Worm (Caenorhabditis elegans) whole organism, L4/young adult: ENCODE data around the gene nucb-1.

Experiments
- W03F9.2 ChIP-seq: fragments of 150-350 bp; optimal IDR thresholded peaks from 2 replicates; lab custom pipeline; 2014; ENCODE audit warnings: missing biosample characterization, missing genetic modification characterization
- dao-5 ChIP-seq: sonication (generic microtip); optimal IDR thresholded peaks from 2 replicates; lab custom pipeline; 2016; ENCODE audit warnings: missing genotype, missing genetic modification characterization, moderate library complexity, missing compliant biosample characterization
- him-1 ChIP-seq: sonication (generic microtip); optimal IDR thresholded peaks from 2 replicates; lab custom pipeline; 2016; ENCODE audit warnings: missing genotype, missing genetic modification reagents, missing genetic modification characterization, missing compliant biosample characterization

Gene nucb-1

ce11 chrX:10212469-10212868 lies 15.0 kb downstream of the nucb-1 start, which contains the start of gene F44A6.3:
F44A6.3 (plus strand) TSS chrX:10212769.
- TF ChIP-seq him-1 (tag; lab: Kevin White, UChicago) (no peak), W03F9.2 (tag; lab: Kevin White, UChicago) (no peak), dao-5 (tag; lab: Kevin White, UChicago) (no peak)

- TF ChIP-seq him-1 (tag; lab: Kevin White, UChicago) (no peak), dao-5 (tag; lab: Kevin White, UChicago) (no peak), W03F9.2 (tag; lab: Kevin White, UChicago) (no peak)
Observed at ce11 chrX:10215429-10215828, 17.9 kb downstream of the nucb-1 start, which contains the start of gene F44A6.4. F44A6.4 (minus strand) TSS chrX:10215495.

DNA sequence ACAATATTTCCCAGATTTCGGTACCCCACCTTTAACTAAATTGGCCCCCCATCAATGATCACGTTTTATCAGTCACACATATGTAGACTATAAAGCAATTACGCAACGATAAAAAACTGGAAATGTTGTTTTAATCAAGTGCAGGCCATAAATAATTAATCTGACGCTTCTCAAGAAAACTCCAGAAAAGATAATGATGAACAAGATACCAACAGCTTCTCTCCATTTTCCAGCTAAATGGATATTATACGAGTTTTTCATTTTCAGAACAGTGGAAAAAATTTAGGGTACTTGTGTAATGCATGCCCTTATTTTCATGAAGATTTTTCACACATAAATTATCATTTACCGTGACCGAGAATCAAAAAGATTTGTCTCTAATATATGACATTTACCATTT lies 18.8 kb downstream of the nucb-1 start:
- no peak for TF ChIP-seq him-1 (tag; lab: Kevin White, UChicago)
- no peak for TF ChIP-seq dao-5 (tag; lab: Kevin White, UChicago)
- no peak for TF ChIP-seq W03F9.2 (tag; lab: Kevin White, UChicago)

DNA sequence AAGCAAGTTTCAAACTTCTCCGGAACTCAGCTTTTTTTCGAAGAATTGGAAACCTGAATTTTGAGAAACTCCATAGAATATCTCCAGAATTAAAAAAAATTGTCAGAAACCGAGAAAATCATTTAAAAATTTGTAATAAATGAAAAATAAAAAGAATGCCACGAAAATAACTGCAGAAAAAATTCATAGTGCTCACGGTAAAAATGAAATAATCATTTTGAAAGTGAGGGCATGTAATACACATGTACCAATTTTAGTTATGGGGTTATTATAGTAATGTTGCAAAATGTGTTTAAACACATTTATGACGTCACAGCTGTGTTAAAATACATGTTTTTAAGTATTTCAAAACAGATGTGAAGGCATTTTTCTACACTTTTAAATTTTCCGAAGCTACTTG lies 19.4 kb downstream of the nucb-1 start:
- TF ChIP-seq him-1 (tag; lab: Kevin White, UChicago) (no peak), W03F9.2 (tag; lab: Kevin White, UChicago) (no peak), dao-5 (tag; lab: Kevin White, UChicago) (no peak)

DNA sequence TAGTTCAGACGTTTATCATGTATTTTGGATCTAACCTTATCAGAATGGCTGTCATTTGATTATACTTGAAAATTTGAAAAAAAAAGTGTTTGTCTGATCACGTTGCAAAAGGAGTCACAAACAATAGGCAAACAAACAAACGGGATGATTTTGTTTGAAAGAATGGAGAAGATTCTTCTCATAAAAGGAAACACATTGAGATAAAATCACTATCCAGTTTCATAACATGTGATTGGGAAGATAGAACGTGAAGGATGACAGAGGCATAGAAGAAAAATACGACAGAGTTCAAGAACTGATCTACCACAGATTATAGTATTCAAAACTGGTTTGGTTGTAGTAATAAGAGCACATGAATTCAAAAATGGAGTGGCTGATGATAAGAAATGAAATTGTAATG lies 21.3 kb downstream of the nucb-1 start, which contains the start of gene F44A6.5:
F44A6.5 (minus strand) TSS at position 151 of the 400 bp plus-strand sequence.
- TF ChIP-seq dao-5 (tag; lab: Kevin White, UChicago) (no peak), him-1 (tag; lab: Kevin White, UChicago) (no peak), W03F9.2 (tag; lab: Kevin White, UChicago) (no peak)

DNA sequence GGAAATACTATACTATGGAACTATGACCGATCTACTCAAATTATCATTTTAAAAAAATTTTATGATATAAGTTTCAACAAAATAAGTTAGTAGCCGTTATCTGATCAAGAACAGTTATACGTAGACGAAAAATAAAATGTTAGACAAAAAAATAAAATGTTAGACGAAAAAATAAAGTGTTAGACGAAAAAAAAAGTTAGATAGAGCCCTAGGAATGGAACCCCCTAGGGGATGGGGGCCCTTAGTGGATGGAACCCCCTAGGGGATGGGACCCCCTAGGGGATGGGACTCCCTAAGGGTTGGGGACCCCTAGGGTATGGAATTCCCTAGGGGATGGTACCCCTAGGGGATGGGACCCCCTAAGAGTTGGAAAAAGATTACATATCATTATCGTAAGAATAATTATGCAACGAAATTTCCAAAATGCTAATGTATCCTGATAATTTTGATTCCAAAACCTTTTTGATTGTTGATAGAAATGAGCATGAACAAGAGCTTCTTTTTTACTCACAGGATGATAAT lies 21.7 kb downstream of the nucb-1 start:
- no peak for TF ChIP-seq him-1 (tag; lab: Kevin White, UChicago)
- no peak for TF ChIP-seq dao-5 (tag; lab: Kevin White, UChicago)
- no peak for TF ChIP-seq W03F9.2 (tag; lab: Kevin White, UChicago)

DNA sequence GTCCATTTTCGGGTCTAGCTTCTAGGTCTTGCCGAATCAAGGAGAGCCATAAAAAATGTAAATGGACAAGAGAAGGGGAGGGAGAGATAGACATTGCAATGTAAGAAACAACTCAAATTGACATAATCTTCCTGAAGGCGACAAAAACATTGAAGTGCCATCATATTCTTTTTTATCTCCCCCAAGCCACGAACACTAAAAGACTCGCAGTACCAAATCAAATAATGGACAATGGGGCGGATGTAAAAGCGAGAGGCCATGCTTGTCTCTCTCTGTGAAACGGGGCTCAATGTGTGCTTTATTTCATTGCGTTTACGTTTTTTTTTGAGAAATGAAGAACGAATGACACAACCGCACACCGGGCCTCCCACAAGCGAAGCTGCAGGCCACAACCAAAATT lies 28.3 kb downstream of the nucb-1 start:
- TF ChIP-seq dao-5 (tag; lab: Kevin White, UChicago) (no peak), him-1 (tag; lab: Kevin White, UChicago) (no peak), W03F9.2 (tag; lab: Kevin White, UChicago) (no peak)

ce11 chrX:10227217-10227616 lies 29.7 kb downstream of the nucb-1 start:
- TF ChIP-seq him-1 (tag; lab: Kevin White, UChicago) (no peak), dao-5 (tag; lab: Kevin White, UChicago) (no peak), W03F9.2 (tag; lab: Kevin White, UChicago) (no peak)

DNA sequence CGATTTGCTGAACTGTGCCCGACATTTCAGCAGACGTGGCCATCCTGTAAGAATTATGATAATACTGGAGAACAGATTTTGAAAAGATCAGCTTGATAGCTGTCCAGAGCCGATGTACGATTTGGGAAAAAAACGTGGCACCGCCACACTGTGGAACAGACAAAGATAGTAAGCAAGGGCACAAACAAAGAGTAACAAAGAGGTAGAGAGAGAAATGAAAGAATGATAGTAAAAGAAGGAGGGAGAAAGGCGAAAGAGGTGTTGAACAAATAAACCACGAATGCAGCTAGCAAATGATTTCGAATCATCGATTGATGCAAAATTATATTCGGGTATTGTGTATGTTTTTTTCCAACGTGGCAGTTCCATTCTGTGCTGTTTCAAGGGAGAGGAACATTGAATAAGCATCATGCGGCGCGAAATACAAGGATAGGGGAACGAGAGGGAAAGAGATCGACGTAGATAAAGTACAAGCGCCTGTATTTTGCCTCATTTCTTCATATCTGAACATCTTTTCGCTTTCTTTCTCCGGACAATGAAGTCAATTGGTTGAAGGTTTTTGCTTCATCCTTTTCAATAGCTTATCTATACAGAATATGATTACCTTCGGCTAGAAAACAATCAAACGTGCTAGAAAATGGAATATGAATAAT lies 30.7 kb downstream of the nucb-1 start, which contains the start of gene C14H10.3:
C14H10.3 (minus strand) TSS at position 44 of the 653 bp plus-strand sequence.
- TF ChIP-seq him-1 (tag; lab: Kevin White, UChicago) (no peak), dao-5 (tag; lab: Kevin White, UChicago) (no peak), W03F9.2 (tag; lab: Kevin White, UChicago) (no peak)

DNA sequence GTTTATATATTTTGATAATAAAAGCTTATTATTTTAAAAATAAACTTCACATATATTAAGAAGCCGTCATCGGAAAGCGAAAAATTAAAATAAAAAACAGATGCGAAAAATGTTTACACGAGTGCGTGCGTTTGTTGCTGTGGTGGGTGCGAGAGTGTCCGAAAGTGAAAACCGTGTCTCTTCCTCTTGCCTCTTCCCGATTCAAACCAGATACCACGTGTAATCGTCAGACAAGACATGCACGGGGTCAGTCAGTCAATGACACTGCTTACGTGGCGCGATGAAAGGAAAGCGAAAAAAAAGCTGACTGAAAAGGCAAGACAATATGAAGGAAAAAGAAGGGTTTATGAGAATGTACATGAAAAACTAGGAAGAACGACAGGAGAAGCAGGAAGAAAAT lies 33.4 kb downstream of the nucb-1 start:
- no peak for TF ChIP-seq dao-5 (tag; lab: Kevin White, UChicago)
- no peak for TF ChIP-seq him-1 (tag; lab: Kevin White, UChicago)
- TF ChIP-seq W03F9.2 (tag; lab: Kevin White, UChicago): no peak

DNA sequence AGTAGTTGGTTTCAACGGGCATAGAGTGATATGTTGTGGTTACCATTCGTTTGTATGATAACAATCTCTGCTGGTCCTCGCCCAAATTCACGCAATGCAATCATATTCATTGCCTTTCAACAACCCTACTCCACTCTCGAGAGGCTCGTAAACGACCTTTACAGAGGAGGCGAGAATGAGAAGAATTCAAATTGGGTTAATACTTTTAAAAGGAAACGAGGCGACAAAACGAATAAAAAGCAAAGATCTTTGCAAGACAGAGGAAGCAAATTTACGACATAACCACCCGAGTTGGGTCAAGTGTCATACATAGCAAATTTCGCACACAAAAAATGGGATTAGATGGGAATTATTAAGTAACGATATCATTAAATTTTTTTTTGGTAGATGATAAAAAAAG lies 34.9 kb downstream of the nucb-1 start:
- TF ChIP-seq him-1 (tag; lab: Kevin White, UChicago) (no peak), W03F9.2 (tag; lab: Kevin White, UChicago) (no peak), dao-5 (tag; lab: Kevin White, UChicago) (no peak)

DNA sequence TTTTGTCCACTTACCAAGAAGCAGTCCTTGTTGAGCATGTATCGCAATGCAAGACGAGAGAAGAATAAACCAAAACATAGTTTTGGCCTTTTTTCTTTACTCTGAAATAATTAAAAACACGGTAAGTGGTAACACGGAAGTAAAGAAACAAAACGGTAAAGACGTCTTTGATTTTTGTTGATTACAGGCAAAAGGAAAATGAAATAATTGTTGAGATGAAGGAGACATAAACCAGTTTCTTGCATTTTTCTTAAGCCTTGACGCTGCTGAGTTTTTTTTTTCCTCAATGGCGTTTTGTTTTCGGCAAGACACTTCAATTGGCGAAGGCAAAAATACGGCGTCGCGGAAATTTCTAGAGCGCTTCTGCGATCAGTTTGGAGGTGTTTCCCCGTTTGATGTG lies 39.3 kb downstream of the nucb-1 start, which contains the start of gene zipt-13:
zipt-13 (minus strand) TSS at position 101 of the 400 bp plus-strand sequence.
- TF ChIP-seq him-1 (tag; lab: Kevin White, UChicago) (no peak), dao-5 (tag; lab: Kevin White, UChicago) (no peak), W03F9.2 (tag; lab: Kevin White, UChicago) (no peak)

DNA sequence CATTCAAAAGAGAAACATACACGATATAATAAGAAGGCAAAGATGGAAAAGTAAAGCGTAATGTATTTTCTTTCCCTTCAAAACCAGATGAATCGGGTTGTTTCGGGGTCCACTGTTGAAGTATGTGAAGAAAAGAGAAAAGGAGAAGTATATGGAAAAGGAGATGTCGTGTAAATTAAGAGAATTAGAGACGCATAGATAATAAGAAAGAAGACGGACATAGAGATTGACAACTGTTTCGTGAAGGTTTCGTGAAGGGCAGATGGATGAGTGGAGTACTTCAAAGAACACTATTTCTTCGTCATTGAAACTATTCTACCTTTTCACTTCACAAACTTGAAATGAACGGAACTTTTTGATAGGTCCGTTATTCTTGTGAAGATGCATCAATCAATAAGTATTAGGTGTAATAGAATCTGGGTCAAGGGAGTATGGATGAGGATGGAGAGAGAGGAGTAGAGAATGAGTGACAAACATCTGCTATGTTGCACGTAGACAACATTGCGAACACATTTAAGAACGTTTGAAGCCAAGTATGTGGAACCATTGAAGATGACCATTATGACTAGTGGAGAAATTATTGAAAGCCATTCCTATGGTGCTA lies 40.7 kb downstream of the nucb-1 start:
- TF ChIP-seq dao-5 (tag; lab: Kevin White, UChicago): no peak
- no peak for TF ChIP-seq him-1 (tag; lab: Kevin White, UChicago)
- no peak for TF ChIP-seq W03F9.2 (tag; lab: Kevin White, UChicago)
